Fruit fly (Drosophila melanogaster) whole organism, embryonic: ENCODE results near the gene pyd.
A peak's percentile ranks its signal among the peaks of the same experiment; 100 is the strongest.

ENCODE experiments used
- Awh ChIP-seq: fragments of 200-800 bp; sonication (Bioruptor generic); IDR thresholded peaks from 2 replicates; pipeline ENCODE4, ENCODE4 v1.3.6; 2022; ENCODE audit warnings: missing biosample characterization, missing genetic modification characterization
- BtbVII ChIP-seq: fragments of 200-800 bp; sonication (Bioruptor generic); optimal IDR thresholded peaks from 3 replicates; lab custom pipeline; 2017; ENCODE audit warnings: missing biosample characterization, mild to moderate bottlenecking, missing genetic modification characterization
- Bteb2 ChIP-seq: fragments of 200-800 bp; sonication (Bioruptor generic); optimal IDR thresholded peaks from 2 replicates; lab custom pipeline; 2016; ENCODE audit warnings: missing biosample characterization, missing genetic modification characterization
- C15 ChIP-seq: fragments of 200-800 bp; sonication (Bioruptor generic); IDR thresholded peaks from 3 replicates; pipeline ENCODE4 v1.3.6; 2022; ENCODE audit warnings: missing biosample characterization, missing genetic modification characterization
- CG11093 ChIP-seq: fragments of 200-800 bp; sonication (Bioruptor generic); IDR thresholded peaks from 3 replicates; pipeline ENCODE4 v1.3.6; 2022; ENCODE audit warnings: missing biosample characterization, missing genetic modification characterization
- CG11247 ChIP-seq: fragments of 200-800 bp; sonication (Bioruptor generic); IDR thresholded peaks from 2 replicates; pipeline ENCODE4 v1.3.6; 2022; ENCODE audit warnings: missing biosample characterization, missing genetic modification characterization
- CG11723 ChIP-seq: fragments of 200-800 bp; sonication (Bioruptor generic); optimal IDR thresholded peaks from 2 replicates; lab custom pipeline; 2017; ENCODE audit warnings: missing biosample characterization, mild to moderate bottlenecking, missing genetic modification characterization
- CG12104 ChIP-seq: fragments of 200-800 bp; sonication (Bioruptor generic); optimal IDR thresholded peaks from 3 replicates; lab custom pipeline; 2016; ENCODE audit warnings: missing biosample characterization, missing genetic modification characterization
- CG12769 ChIP-seq: fragments of 200-800 bp; sonication (Bioruptor generic); optimal IDR thresholded peaks from 2 replicates; lab custom pipeline; 2019; ENCODE audit warnings: missing biosample characterization, mild to moderate bottlenecking, missing genetic modification characterization, moderate library complexity
- CG13287 ChIP-seq: fragments of 200-800 bp; sonication (Bioruptor generic); IDR thresholded peaks from 2 replicates; pipeline ENCODE4 v1.3.6; 2022; ENCODE audit warnings: missing biosample characterization, missing genetic modification characterization; ENCODE audit not compliant: partially characterized antibody
- CG13424 ChIP-seq: fragments of 200-800 bp; sonication (Bioruptor generic); optimal IDR thresholded peaks from 2 replicates; lab custom pipeline; 2019; ENCODE audit warnings: missing biosample characterization, mild to moderate bottlenecking, missing genetic modification characterization, moderate library complexity
- CG14441 ChIP-seq: fragments of 200-800 bp; sonication (Bioruptor generic); IDR thresholded peaks from 2 replicates; pipeline ENCODE4 v1.3.6; 2022; ENCODE audit warnings: missing biosample characterization, missing genetic modification characterization
- CG15696 ChIP-seq: fragments of 200-800 bp; sonication (Bioruptor generic); optimal IDR thresholded peaks from 2 replicates; lab custom pipeline; 2019; ENCODE audit warnings: missing biosample characterization, mild to moderate bottlenecking, missing genetic modification characterization, moderate library complexity
- CG1647 ChIP-seq: fragments of 200-800 bp; sonication (Bioruptor generic); optimal IDR thresholded peaks from 3 replicates; lab custom pipeline; 2016; ENCODE audit warnings: missing biosample characterization, missing genetic modification characterization
- CG17328 ChIP-seq: fragments of 200-800 bp; sonication (Bioruptor generic); IDR thresholded peaks from 2 replicates; pipeline ENCODE4 v1.3.6; 2022; ENCODE audit warnings: missing biosample characterization, missing genetic modification characterization
- CG18599 ChIP-seq: fragments of 200-800 bp; sonication (Bioruptor generic); optimal IDR thresholded peaks from 3 replicates; lab custom pipeline; 2017; ENCODE audit warnings: missing biosample characterization, missing genetic modification characterization, mild to moderate bottlenecking, moderate library complexity, missing genetic modification reagents
- CG2129 ChIP-seq: fragments of 200-800 bp; sonication (Bioruptor generic); IDR thresholded peaks from 2 replicates; pipeline ENCODE4 v1.3.6; 2022; ENCODE audit warnings: missing biosample characterization, missing genetic modification characterization; ENCODE audit not compliant: partially characterized antibody
- CG2875 ChIP-seq: fragments of 200-800 bp; sonication (Bioruptor generic); optimal IDR thresholded peaks from 2 replicates; lab custom pipeline; 2017; ENCODE audit warnings: missing biosample characterization, mild to moderate bottlenecking, missing genetic modification characterization, missing genetic modification reagents
- CG4707 ChIP-seq: fragments of 200-800 bp; sonication (Bioruptor generic); optimal IDR thresholded peaks from 2 replicates; lab custom pipeline; 2018; ENCODE audit warnings: missing biosample characterization, mild to moderate bottlenecking, missing genetic modification characterization, moderate library complexity
- CG8281 ChIP-seq: fragments of 200-800 bp; sonication (Bioruptor generic); optimal IDR thresholded peaks from 2 replicates; lab custom pipeline; 2018; ENCODE audit warnings: missing biosample characterization, mild to moderate bottlenecking, missing genetic modification characterization, moderate library complexity
- CG8765 ChIP-seq: fragments of 200-800 bp; sonication (Bioruptor generic); IDR thresholded peaks from 2 replicates; pipeline ENCODE4 v1.3.6; 2022; ENCODE audit warnings: missing biosample characterization, missing genetic modification characterization
- CG9727 ChIP-seq: fragments of 200-800 bp; sonication (Bioruptor generic); optimal IDR thresholded peaks from 3 replicates; lab custom pipeline; 2017; ENCODE audit warnings: missing biosample characterization, mild to moderate bottlenecking, missing genetic modification characterization
- CG9876 ChIP-seq: fragments of 200-800 bp; sonication (Bioruptor generic); optimal IDR thresholded peaks from 2 replicates; lab custom pipeline; 2016; ENCODE audit warnings: missing biosample characterization, missing genetic modification characterization
- CkIIα-i1 ChIP-seq: fragments of 200-800 bp; sonication (Bioruptor generic); IDR thresholded peaks from 2 replicates; pipeline ENCODE4 v1.3.6; 2022; ENCODE audit warnings: missing biosample characterization, missing genetic modification characterization
- D19A ChIP-seq: fragments of 200-800 bp; optimal IDR thresholded peaks from 3 replicates; lab custom pipeline; 2019; ENCODE audit warnings: missing biosample characterization, mild to moderate bottlenecking, missing genetic modification characterization, moderate library complexity
- Dip3 ChIP-seq: fragments of 200-800 bp; sonication (Bioruptor generic); optimal IDR thresholded peaks from 3 replicates; lab custom pipeline; 2016; ENCODE audit warnings: missing biosample characterization, missing genetic modification characterization
- Ets97D ChIP-seq: fragments of 200-800 bp; sonication (Bioruptor generic); optimal IDR thresholded peaks from 3 replicates; lab custom pipeline; 2016; ENCODE audit warnings: missing biosample characterization, missing genetic modification characterization
- Fer2 ChIP-seq: fragments of 200-800 bp; sonication (Bioruptor generic); optimal IDR thresholded peaks from 2 replicates; lab custom pipeline; 2018; ENCODE audit warnings: missing biosample characterization, mild to moderate bottlenecking, missing genetic modification characterization, moderate library complexity
- H2.0 ChIP-seq: fragments of 200-800 bp; sonication (Bioruptor generic); IDR thresholded peaks from 2 replicates; pipeline ENCODE4 v1.3.6; 2022; ENCODE audit warnings: missing biosample characterization, missing genetic modification characterization
- HLHmδ ChIP-seq: fragments of 200-800 bp; sonication (Bioruptor generic); optimal IDR thresholded peaks from 2 replicates; lab custom pipeline; 2018; ENCODE audit warnings: missing biosample characterization, mild to moderate bottlenecking, missing genetic modification characterization, moderate library complexity
- Jarid2 ChIP-seq: fragments of 200-800 bp; sonication (Bioruptor generic); optimal IDR thresholded peaks from 3 replicates; lab custom pipeline; 2017; ENCODE audit warnings: mild to moderate bottlenecking, missing biosample characterization, missing genetic modification reagents, missing genetic modification characterization
- Lim3 ChIP-seq: fragments of 200-800 bp; sonication (Bioruptor generic); IDR thresholded peaks from 2 replicates; pipeline ENCODE4 v1.3.6; 2022; ENCODE audit warnings: missing biosample characterization, missing genetic modification characterization
- Mrtf ChIP-seq: fragments of 200-800 bp; sonication (Bioruptor generic); IDR thresholded peaks from 3 replicates; pipeline ENCODE4 v1.3.6; 2022; ENCODE audit warnings: missing biosample characterization, missing genetic modification characterization
- PHDP ChIP-seq: fragments of 200-800 bp; sonication (Bioruptor generic); optimal IDR thresholded peaks from 3 replicates; lab custom pipeline; 2018; ENCODE audit warnings: missing biosample characterization, mild to moderate bottlenecking, missing genetic modification characterization, moderate library complexity
- Sox102F ChIP-seq: fragments of 200-800 bp; sonication (Bioruptor generic); optimal IDR thresholded peaks from 2 replicates; lab custom pipeline; 2018; ENCODE audit warnings: missing biosample characterization, mild to moderate bottlenecking, missing genetic modification characterization, moderate library complexity
- Trl ChIP-seq, 3 experiments: fragments of >200 bp in 2 of 3; fragments of 200-800 bp in 1 of 3; sonication (Bioruptor generic) in 1 of 3; optimal IDR thresholded peaks; 2 replicates in 1 of 3; 3 replicates in 2 of 3; lab custom pipeline; 2016 to 2017; ENCODE audit warnings: missing biosample characterization in 1 of 3, missing genetic modification characterization in 1 of 3
- abd-A ChIP-seq: fragments of 200-800 bp; sonication (Bioruptor generic); optimal IDR thresholded peaks from 3 replicates; lab custom pipeline; 2019; ENCODE audit warnings: missing biosample characterization, mild to moderate bottlenecking, missing genetic modification characterization, moderate library complexity
- ase ChIP-seq: fragments of 200-800 bp; sonication (Bioruptor generic); IDR thresholded peaks from 3 replicates; pipeline ENCODE4 v1.3.6; 2022; ENCODE audit warnings: missing biosample characterization, missing genetic modification characterization
- btn ChIP-seq: fragments of 200-800 bp; sonication (Bioruptor generic); optimal IDR thresholded peaks from 2 replicates; lab custom pipeline; 2016; ENCODE audit warnings: missing biosample characterization, missing genetic modification characterization
- eve ChIP-seq, 2 experiments: fragments of >200 bp; optimal IDR thresholded peaks; 2 replicates each; lab custom pipeline; 2017; ENCODE audit warnings: missing biosample characterization in 2 of 2, missing genetic modification characterization in 2 of 2
- h ChIP-seq: fragments of >200 bp; optimal IDR thresholded peaks from 2 replicates; lab custom pipeline; 2017
- kay ChIP-seq: fragments of 200-800 bp; sonication (Bioruptor generic); optimal IDR thresholded peaks from 2 replicates; lab custom pipeline; 2016; ENCODE audit warnings: missing biosample characterization, missing genetic modification characterization
- kni ChIP-seq: fragments of 200-800 bp; sonication (Bioruptor generic); optimal IDR thresholded peaks from 3 replicates; lab custom pipeline; 2017; ENCODE audit warnings: mild to moderate bottlenecking, missing biosample characterization, missing genetic modification reagents, missing genetic modification characterization
- lmd ChIP-seq: fragments of 200-800 bp; sonication (Bioruptor generic); IDR thresholded peaks from 2 replicates; pipeline ENCODE4 v1.3.6; 2022; ENCODE audit warnings: missing biosample characterization, missing genetic modification characterization
- mirr ChIP-seq: fragments of 200-800 bp; sonication (Bioruptor generic); optimal IDR thresholded peaks from 3 replicates; lab custom pipeline; 2018; ENCODE audit warnings: missing biosample characterization, mild to moderate bottlenecking, missing genetic modification characterization
- pho ChIP-seq: fragments of 200-800 bp; sonication (Bioruptor generic); optimal IDR thresholded peaks from 2 replicates; lab custom pipeline; 2016; ENCODE audit warnings: missing biosample characterization, missing genetic modification characterization
- phol ChIP-seq: fragments of 200-800 bp; sonication (Bioruptor generic); optimal IDR thresholded peaks from 3 replicates; lab custom pipeline; 2018; ENCODE audit warnings: missing biosample characterization, mild to moderate bottlenecking, missing genetic modification characterization, moderate library complexity
- row ChIP-seq: fragments of 200-800 bp; sonication (Bioruptor generic); IDR thresholded peaks from 3 replicates; pipeline ENCODE4 v1.3.6; 2022; ENCODE audit warnings: missing biosample characterization, missing genetic modification characterization
- wor ChIP-seq: fragments of 200-800 bp; sonication (Bioruptor generic); IDR thresholded peaks from 2 replicates; pipeline ENCODE4 v1.3.6; 2022; ENCODE audit warnings: missing biosample characterization, missing genetic modification characterization
- zf30C ChIP-seq: fragments of 200-800 bp; sonication (Bioruptor generic); optimal IDR thresholded peaks from 3 replicates; lab custom pipeline; 2018; ENCODE audit warnings: missing biosample characterization, mild to moderate bottlenecking, missing genetic modification characterization

The pyd gene

dm6 chr3R:8892993-8893670 is 38.6 kb downstream of the pyd start (continued):
- TF ChIP-seq Dip3 (peak; percentile 32), wor (GFP tag; lab: Robert Waterston, UW) (no peak), CG1647 (no peak), row (GFP tag; lab: Robert Waterston, UW) (peak; percentile 58; the same call in 2 of the 3 replicates), CG8765 (GFP tag; lab: Robert Waterston, UW) (no peak), CG4707 (GFP tag; lab: Kevin White, UChicago) (no peak), Ets97D (GFP tag; lab: Kevin White, UChicago) (no peak), CG15696 (tag; lab: Kevin White, UChicago) (no peak), Sox102F (GFP tag; lab: Kevin White, UChicago) (peak; percentile 56), kni (GFP tag; lab: Kevin White, UChicago) (no peak), CG11247 (GFP tag; lab: Robert Waterston, UW) (no peak), CG9727 (peak; percentile 15), CG13287 (no peak), CG13424 (no peak), CG12769 (tag; lab: Kevin White, UChicago) (peak; percentile 14), kay (GFP tag; lab: Kevin White, UChicago) (no peak), CkIIα-i1 (no peak), lmd (peak; percentile 6; the same call in 1 of the 2 replicates), eve (GFP tag; optimal IDR thresholded peaks at IDR 0.05; lab: Kevin White, UChicago) (no peak), CG14441 (GFP tag; lab: Robert Waterston, UW) (0 out of 2 replicates have a peak, but pooled peaks have one; percentile 19), CG17328 (GFP tag; lab: Robert Waterston, UW) (0 out of 2 replicates have a peak, but pooled peaks have one; percentile 5), h (lab: Kevin White, UChicago) (no peak), CG11093 (no peak), phol (tag; lab: Kevin White, UChicago) (peak; percentile 3), pho (GFP tag; lab: Kevin White, UChicago) (no peak), HLHmδ (GFP tag; lab: Kevin White, UChicago) (no peak), CG8281 (no peak), ase (GFP tag; lab: Robert Waterston, UW) (no peak), H2.0 (GFP tag; lab: Robert Waterston, UW) (no peak), abd-A (no peak), Jarid2 (GFP tag; lab: Kevin White, UChicago) (no peak), CG9876 (GFP tag; lab: Kevin White, UChicago) (no peak), zf30C (no peak), Bteb2 (GFP tag; lab: Kevin White, UChicago) (no peak), C15 (GFP tag; lab: Robert Waterston, UW) (no peak), CG2875 (GFP tag; lab: Kevin White, UChicago) (no peak), CG18599 (no peak), CG11723 (no peak), PHDP (peak; percentile 3), CG12104 (GFP tag; lab: Kevin White, UChicago) (no peak), D19A (tag; lab: Kevin White, UChicago) (no peak), Trl (optimal IDR thresholded peaks at IDR 0.05; lab: Kevin White, UChicago) (no peak), Trl (GFP tag; optimal IDR thresholded peaks at IDR 0.05; lab: Kevin White, UChicago) (no peak), Fer2 (tag; lab: Kevin White, UChicago) (no peak), btn (no peak), mirr (GFP tag; lab: Kevin White, UChicago) (no peak), Mrtf (GFP tag; lab: Robert Waterston, UW) (no peak), CG2129 (GFP tag; lab: Robert Waterston, UW) (no peak), BtbVII (GFP tag; lab: Kevin White, UChicago) (no peak), Lim3 (GFP tag; lab: Robert Waterston, UW) (no peak), Awh (0 out of 2 replicates have a peak, but pooled peaks have one; percentile 18)
